Worm (Caenorhabditis elegans) whole organism, L4/young adult: ENCODE data around the gene dnc-4.

Experiments
- W03F9.2 ChIP-seq: fragments of 150-350 bp; optimal IDR thresholded peaks from 2 replicates; lab custom pipeline; 2014; ENCODE audit warnings: missing biosample characterization, missing genetic modification characterization
- dao-5 ChIP-seq: sonication (generic microtip); optimal IDR thresholded peaks from 2 replicates; lab custom pipeline; 2016; ENCODE audit warnings: missing genotype, missing genetic modification characterization, moderate library complexity, missing compliant biosample characterization
- him-1 ChIP-seq: sonication (generic microtip); optimal IDR thresholded peaks from 2 replicates; lab custom pipeline; 2016; ENCODE audit warnings: missing genotype, missing genetic modification reagents, missing genetic modification characterization, missing compliant biosample characterization

DNA sequence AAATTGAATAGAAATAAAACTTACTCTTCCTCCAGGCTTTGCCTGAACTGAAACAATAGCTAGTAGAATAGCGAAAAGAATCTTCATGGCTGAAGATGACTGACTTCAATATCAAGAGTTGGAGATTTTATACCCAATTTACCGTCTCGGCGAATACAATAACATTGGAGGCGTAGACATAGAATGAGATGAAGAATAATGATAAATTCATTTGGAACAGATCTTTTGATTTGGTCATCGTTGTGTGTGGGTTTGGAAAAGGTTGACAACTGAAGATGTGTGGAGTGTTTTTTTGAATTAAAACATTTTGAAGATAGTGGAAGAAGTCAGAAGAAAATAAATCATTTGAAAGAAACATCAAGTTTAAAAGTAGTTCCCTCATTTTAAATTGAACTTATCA lies 43.4 kb downstream of the dnc-4 start, which contains the start of gene F57H12.6:
- TF ChIP-seq W03F9.2 (no peak), him-1 (no peak), dao-5 (no peak)
